Worm (Caenorhabditis elegans): ENCODE measurements around the gene srbc-57.

DNA sequence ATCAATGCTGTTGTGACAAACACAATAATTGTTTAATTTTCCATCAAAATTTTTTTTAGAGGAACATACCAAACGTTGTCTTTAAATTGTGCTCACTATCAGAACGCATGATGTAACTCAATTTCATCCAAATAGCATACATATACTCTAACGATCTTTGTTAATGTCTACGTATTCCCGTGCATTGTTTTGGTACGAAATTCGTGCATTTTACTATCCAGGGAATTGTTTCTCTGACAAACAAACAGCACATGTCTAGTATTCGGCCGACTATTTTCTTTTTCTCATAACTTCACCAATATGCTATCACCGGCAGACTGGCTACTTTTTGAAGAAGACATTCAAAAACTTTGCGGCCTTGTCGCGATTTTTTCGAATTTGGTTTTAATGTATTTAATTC, 23.1 kb upstream of the srbc-57 start, which contains the start of gene str-196:
- TF ChIP-seq madf-9 (GFP tag; conservative IDR thresholded peaks at IDR 0.05) (no peak), T26A8.4 (GFP tag; IDR thresholded peaks at IDR 0.05) (no peak)
